Fruit fly (Drosophila melanogaster): Measurements from ENCODE around the gene gish.

The gish gene

dm6 chr3R:16242461-16242934, 29.8 kb upstream of the gish start (continued):
- TF ChIP-seq achi (GFP tag; optimal IDR thresholded peaks at IDR 0.05): no peak
- no peak for TF ChIP-seq Ets21C (GFP tag; optimal IDR thresholded peaks at IDR 0.05)
- no peak for TF ChIP-seq CG8119 (GFP tag; IDR thresholded peaks at IDR 0.05)
- TF ChIP-seq Sox14 (GFP tag; optimal IDR thresholded peaks at IDR 0.05): peak; percentile 85
- TF ChIP-seq CG1621 (tag; optimal IDR thresholded peaks at IDR 0.05): peak; percentile 79
- TF ChIP-seq Sox102F (GFP tag; optimal IDR thresholded peaks at IDR 0.05): peak; percentile 57
- TF ChIP-seq spab (GFP tag; optimal IDR thresholded peaks at IDR 0.05): peak; percentile 6
- TF ChIP-seq topi (GFP tag; optimal IDR thresholded peaks at IDR 0.05): peak; percentile 24
- peak; percentile 29 for TF ChIP-seq Eip93F (GFP tag; optimal IDR thresholded peaks at IDR 0.05)
- TF ChIP-seq vri (GFP tag; optimal IDR thresholded peaks at IDR 0.05): peak; percentile 100
- no peak for TF ChIP-seq dac (GFP tag; optimal IDR thresholded peaks at IDR 0.05)
- peak; percentile 71 to 83 for TF ChIP-seq ss (GFP tag; optimal IDR thresholded peaks at IDR 0.05)
- TF ChIP-seq fkh (GFP tag; optimal IDR thresholded peaks at IDR 0.05): peak; percentile 81
- TF ChIP-seq Smox (GFP tag; optimal IDR thresholded peaks at IDR 0.05): no peak
- TF ChIP-seq salr (GFP tag; optimal IDR thresholded peaks at IDR 0.05): no peak
- TF ChIP-seq CG11762 (GFP tag; optimal IDR thresholded peaks at IDR 0.05; ENCODE audit: insufficient read depth): no peak

dm6 chr3R:16244241-16244977, 27.8 kb upstream of the gish start:
- TF ChIP-seq net (GFP tag; optimal IDR thresholded peaks at IDR 0.05): peak; percentile 22
- no peak for TF ChIP-seq topi (GFP tag; optimal IDR thresholded peaks at IDR 0.05)
- TF ChIP-seq Sox15 (GFP tag; optimal IDR thresholded peaks at IDR 0.05): no peak
- peak; percentile 86 for TF ChIP-seq Eip78C (GFP tag)
- peak; percentile 20 for TF ChIP-seq Met (GFP tag; optimal IDR thresholded peaks at IDR 0.05)
- no peak for TF ChIP-seq Smox (GFP tag; optimal IDR thresholded peaks at IDR 0.05)
- TF ChIP-seq vri (GFP tag; optimal IDR thresholded peaks at IDR 0.05): no peak
- TF ChIP-seq OdsH (GFP tag; optimal IDR thresholded peaks at IDR 0.05): peak; percentile 41
- TF ChIP-seq CG1621 (tag; optimal IDR thresholded peaks at IDR 0.05): no peak
- no peak for TF ChIP-seq CG11762 (GFP tag; optimal IDR thresholded peaks at IDR 0.05; ENCODE audit: insufficient read depth)
- TF ChIP-seq CG32006 (GFP tag; optimal IDR thresholded peaks at IDR 0.05): peak; percentile 64
- peak; percentile 3 for TF ChIP-seq pdm3 (GFP tag; optimal IDR thresholded peaks at IDR 0.05)
- TF ChIP-seq acj6 (GFP tag; optimal IDR thresholded peaks at IDR 0.05): peak; percentile 29
- no peak for TF ChIP-seq CG34406 (GFP tag; optimal IDR thresholded peaks at IDR 0.05)
- no peak for TF ChIP-seq dsx (GFP tag; optimal IDR thresholded peaks at IDR 0.05; ENCODE audit: poor library complexity, severe bottlenecking)
- peak; percentile 18 for TF ChIP-seq CG3032 (tag; optimal IDR thresholded peaks at IDR 0.05)
- no peak for TF ChIP-seq Ets96B (tag; optimal IDR thresholded peaks at IDR 0.05)
- peak; percentile 42; the same call in 1 of the 3 replicates for TF ChIP-seq CG6163 (GFP tag; IDR thresholded peaks at IDR 0.05)
- TF ChIP-seq CG6276 (GFP tag; optimal IDR thresholded peaks at IDR 0.05): peak; percentile 42
- peak; percentile 36; the same call in 2 of the 3 replicates for TF ChIP-seq CG8119 (GFP tag; IDR thresholded peaks at IDR 0.05)
- no peak for TF ChIP-seq CG11294 (GFP tag; IDR thresholded peaks at IDR 0.05)
- TF ChIP-seq Hr4 (GFP tag; optimal IDR thresholded peaks at IDR 0.05): peak; percentile 23
- TF ChIP-seq svp (GFP tag): peak; percentile 55
- no peak for TF ChIP-seq Eip75B (GFP tag; optimal IDR thresholded peaks at IDR 0.05)
- peak; percentile 36 for TF ChIP-seq fkh (GFP tag; optimal IDR thresholded peaks at IDR 0.05)
- peak in 1 of 2 experiments; percentile 36 for TF ChIP-seq salr (GFP tag; optimal IDR thresholded peaks at IDR 0.05)
- TF ChIP-seq Ets21C (GFP tag; optimal IDR thresholded peaks at IDR 0.05): no peak
- no peak for TF ChIP-seq CG7368 (GFP tag; optimal IDR thresholded peaks at IDR 0.05)
- TF ChIP-seq achi (GFP tag; optimal IDR thresholded peaks at IDR 0.05): no peak
- TF ChIP-seq CG15336 (GFP tag; IDR thresholded peaks at IDR 0.05): 0 out of 2 replicates have a peak, but pooled peaks have one; percentile 49
- peak; percentile 18 for TF ChIP-seq CG3919 (GFP tag; optimal IDR thresholded peaks at IDR 0.05)
- no peak for TF ChIP-seq Hr38 (GFP tag; optimal IDR thresholded peaks at IDR 0.05)
- TF ChIP-seq CG31627 (GFP tag; optimal IDR thresholded peaks at IDR 0.05): no peak
- TF ChIP-seq Lpt (GFP tag; optimal IDR thresholded peaks at IDR 0.05): no peak
- TF ChIP-seq spab (GFP tag; optimal IDR thresholded peaks at IDR 0.05): no peak
- no peak for TF ChIP-seq Sox14 (GFP tag; optimal IDR thresholded peaks at IDR 0.05)
- no peak for TF ChIP-seq Gug (GFP tag; IDR thresholded peaks at IDR 0.05)
- TF ChIP-seq CG8319 (GFP tag; optimal IDR thresholded peaks at IDR 0.05): no peak
- peak; percentile 13 for TF ChIP-seq Blimp-1 (GFP tag; optimal IDR thresholded peaks at IDR 0.05)
- peak; percentile 18 for TF ChIP-seq CG6808 (GFP tag; optimal IDR thresholded peaks at IDR 0.05)
- no peak for TF ChIP-seq CG6792 (GFP tag; optimal IDR thresholded peaks at IDR 0.05)
- TF ChIP-seq CG10669 (GFP tag; optimal IDR thresholded peaks at IDR 0.05): no peak
